Fruit fly (Drosophila melanogaster) whole organism: ENCODE results near the gene Ttc30.

ENCODE experiments used
- CG8478 ChIP-seq: fragments of >200 bp; optimal IDR thresholded peaks from 2 replicates; lab custom pipeline; 2018; ENCODE audit warnings: inconsistent platforms
- pan ChIP-seq: fragments of >200 bp; optimal IDR thresholded peaks from 2 replicates; lab custom pipeline; 2017
- psq ChIP-seq: fragments of >200 bp; optimal IDR thresholded peaks from 2 replicates; lab custom pipeline; 2017

DNA sequence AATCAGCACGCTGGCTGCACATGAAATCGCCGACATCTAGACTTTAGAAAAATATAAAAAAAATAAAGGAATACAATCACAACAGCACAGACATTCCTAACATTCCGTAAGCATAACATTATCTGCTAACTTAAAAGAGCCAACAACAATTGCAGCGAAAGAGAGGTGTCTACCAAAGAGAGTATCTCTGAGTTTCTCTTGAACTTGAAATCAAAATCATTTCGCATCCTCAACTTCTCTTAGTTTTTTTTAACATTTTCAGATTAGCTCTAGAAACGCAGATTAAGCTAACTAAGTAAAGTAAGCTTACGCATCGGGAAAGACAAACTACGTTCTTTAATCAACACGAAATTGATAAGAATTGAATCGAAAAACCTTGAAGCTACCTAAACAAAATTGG lies 7.0 kb downstream of the Ttc30 start:
- TF ChIP-seq CG8478 (lab: Kevin White, UChicago) (no peak), psq (lab: Kevin White, UChicago) (no peak), pan (lab: Kevin White, UChicago) (no peak)
